Worm (Caenorhabditis elegans): ENCODE data around the gene nape-2.

nape-2 gene

DNA sequence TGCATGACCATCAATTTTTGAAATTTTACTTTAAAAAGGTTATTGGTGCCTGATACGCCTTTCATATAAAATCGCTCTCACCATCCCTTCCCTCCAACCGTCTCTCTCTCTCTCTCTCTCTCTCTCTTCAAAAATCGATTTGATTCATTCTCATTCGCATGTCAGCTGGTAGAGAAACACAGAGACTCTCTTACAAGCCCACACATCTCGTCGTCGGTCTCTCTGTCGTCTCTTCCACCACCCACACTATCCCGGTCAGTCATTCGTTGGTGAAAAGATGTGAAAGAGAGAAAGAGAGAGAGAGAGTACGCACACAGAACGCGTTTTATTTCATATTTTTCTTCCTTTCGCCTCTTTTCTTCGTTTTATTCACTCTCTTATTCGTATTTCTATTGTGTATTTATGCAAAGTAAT lies 3.7 kb upstream of the nape-2 start (continued):
- TF ChIP-seq lin-13 (GFP tag; optimal IDR thresholded peaks at IDR 0.05) (no peak), nhr-41 (GFP tag; IDR thresholded peaks at IDR 0.05) (no peak), madf-9 (GFP tag; conservative IDR thresholded peaks at IDR 0.05) (no peak), daf-16 (GFP tag; optimal IDR thresholded peaks at IDR 0.05) (no peak), daf-16 (tag; optimal IDR thresholded peaks at IDR 0.05) (peak; percentile 67), fkh-10 (GFP tag; optimal IDR thresholded peaks at IDR 0.05) (no peak), snpc-1.2 (GFP tag; IDR thresholded peaks at IDR 0.05) (no peak), ceh-28 (tag; optimal IDR thresholded peaks at IDR 0.05) (peak; percentile 70), rbr-2 (tag; optimal IDR thresholded peaks at IDR 0.05) (peak; percentile 81), unc-130 (GFP tag; optimal IDR thresholded peaks at IDR 0.05) (no peak), nhr-237 (tag; optimal IDR thresholded peaks at IDR 0.05) (no peak), jun-1 (tag; optimal IDR thresholded peaks at IDR 0.05) (peak; percentile 62), dmd-6 (GFP tag; IDR thresholded peaks at IDR 0.05) (peak; percentile 44; the same call in 1 of the 2 replicates), spr-3 (GFP tag; optimal IDR thresholded peaks at IDR 0.05) (peak; percentile 4), daf-8 (GFP tag; IDR thresholded peaks at IDR 0.05) (no peak), vab-7 (GFP tag; IDR thresholded peaks at IDR 0.05) (no peak), ZK337.2 (GFP tag; IDR thresholded peaks at IDR 0.05) (no peak), F49E8.2 (tag; optimal IDR thresholded peaks at IDR 0.05; ENCODE audit: borderline replicate concordance) (no peak), arid-1 (GFP tag; conservative IDR thresholded peaks at IDR 0.05) (peak; percentile 54; the same call in 1 of the 2 replicates), nhr-11 (tag; optimal IDR thresholded peaks at IDR 0.05) (peak; percentile 83), mep-1 (tag; optimal IDR thresholded peaks at IDR 0.05) (peak; percentile 85), snpc-4 (tag; optimal IDR thresholded peaks at IDR 0.05) (no peak), lin-38 (GFP tag; IDR thresholded peaks at IDR 0.05) (peak; percentile 56), fos-1 (tag; optimal IDR thresholded peaks at IDR 0.05) (no peak), dmd-9 (GFP tag; IDR thresholded peaks at IDR 0.05) (no peak), aly-2 (tag; optimal IDR thresholded peaks at IDR 0.05) (no peak), daf-12 (tag; optimal IDR thresholded peaks at IDR 0.05) (no peak), pqm-1 (tag; optimal IDR thresholded peaks at IDR 0.05) (no peak), lin-1 (GFP tag; IDR thresholded peaks at IDR 0.05) (0 out of 2 replicates have a peak, but pooled peaks have one; percentile 30), lin-39 (tag; optimal IDR thresholded peaks at IDR 0.05) (no peak), nhr-102 (tag; optimal IDR thresholded peaks at IDR 0.05) (peak; percentile 40), Y105C5A.15 (GFP tag; IDR thresholded peaks at IDR 0.05) (no peak), ceh-62 (tag; optimal IDR thresholded peaks at IDR 0.05) (no peak), tra-1 (GFP tag; IDR thresholded peaks at IDR 0.05) (no peak), ceh-82 (tag; optimal IDR thresholded peaks at IDR 0.05) (no peak), cey-2 (tag; optimal IDR thresholded peaks at IDR 0.05; ENCODE audit: borderline replicate concordance, insufficient read depth) (no peak), dmd-8 (GFP tag; IDR thresholded peaks at IDR 0.05) (no peak), hlh-30 (tag; optimal IDR thresholded peaks at IDR 0.05; ENCODE audit: insufficient read depth) (peak; percentile 95), skn-1 (tag; optimal IDR thresholded peaks at IDR 0.05) (no peak), zfp-3 (GFP tag; conservative IDR thresholded peaks at IDR 0.05) (no peak), nhr-111 (GFP tag; optimal IDR thresholded peaks at IDR 0.05) (no peak), saeg-2 (GFP tag; IDR thresholded peaks at IDR 0.05) (no peak), ztf-11 (tag; optimal IDR thresholded peaks at IDR 0.05) (no peak), mdl-1 (tag; optimal IDR thresholded peaks at IDR 0.05) (peak in 1 of 2 experiments; percentile 88), nhr-42 (GFP tag; IDR thresholded peaks at IDR 0.05) (no peak), mes-2 (tag; optimal IDR thresholded peaks at IDR 0.05; ENCODE audit: poor library complexity, severe bottlenecking) (peak; percentile 73), Y48G9A.11 (GFP tag; IDR thresholded peaks at IDR 0.05) (no peak), T26A8.4 (GFP tag; IDR thresholded peaks at IDR 0.05) (peak; percentile 52; the same call in 1 of the 2 replicates), pha-4 (GFP tag; IDR thresholded peaks at IDR 0.05) (no peak), pha-4 (tag; optimal IDR thresholded peaks at IDR 0.05) (peak; percentile 60), lin-15B (tag; optimal IDR thresholded peaks at IDR 0.05) (no peak), aha-1 (tag) (peak; percentile 95)
